Worm (Caenorhabditis elegans) whole organism, L2 larva: Measurements from ENCODE around the gene cnc-1.

Source experiments
- R02D3.7 ChIP-seq: fragments of 150-350 bp; optimal IDR thresholded peaks from 2 replicates; lab custom pipeline; 2014; ENCODE audit warnings: missing biosample characterization, missing genetic modification characterization
- ZK546.5 ChIP-seq: sonication (generic microtip); optimal IDR thresholded peaks from 2 replicates; lab custom pipeline; 2017; ENCODE audit warnings: missing biosample characterization, missing genetic modification characterization
- elt-3 ChIP-seq: sonication (generic microtip); optimal IDR thresholded peaks from 2 replicates; lab custom pipeline; 2017; ENCODE audit warnings: missing biosample characterization, missing genetic modification characterization
- fos-1 ChIP-seq: fragments of 150-350 bp; optimal IDR thresholded peaks from 2 replicates; lab custom pipeline; 2014; ENCODE audit warnings: missing biosample characterization, missing genetic modification characterization
- lin-13 ChIP-seq: fragments of 150-350 bp; optimal IDR thresholded peaks from 2 replicates; lab custom pipeline; 2014; ENCODE audit warnings: missing biosample characterization, missing genetic modification reagents, missing genetic modification characterization
- lin-39 ChIP-seq: fragments of 150-350 bp; optimal IDR thresholded peaks from 2 replicates; lab custom pipeline; 2014; ENCODE audit warnings: missing biosample characterization, missing genetic modification reagents, missing genetic modification characterization
- nhr-11 ChIP-seq: fragments of 150-350 bp; optimal IDR thresholded peaks from 2 replicates; lab custom pipeline; 2014; ENCODE audit warnings: missing biosample characterization, missing genetic modification characterization
- unc-39 ChIP-seq: fragments of 150-350 bp; optimal IDR thresholded peaks from 2 replicates; lab custom pipeline; 2014; ENCODE audit warnings: missing biosample characterization, missing genetic modification characterization
- unc-62 ChIP-seq: fragments of 150-350 bp; optimal IDR thresholded peaks from 2 replicates; lab custom pipeline; 2014; ENCODE audit warnings: missing biosample characterization, missing genetic modification reagents, missing genetic modification characterization
- ztf-11 ChIP-seq: sonication (generic microtip); optimal IDR thresholded peaks from 2 replicates; lab custom pipeline; 2017; ENCODE audit warnings: missing biosample characterization, missing genetic modification characterization
- ztf-4 ChIP-seq: fragments of 150-350 bp; optimal IDR thresholded peaks from 2 replicates; lab custom pipeline; 2014; ENCODE audit warnings: missing biosample characterization, missing genetic modification characterization

DNA sequence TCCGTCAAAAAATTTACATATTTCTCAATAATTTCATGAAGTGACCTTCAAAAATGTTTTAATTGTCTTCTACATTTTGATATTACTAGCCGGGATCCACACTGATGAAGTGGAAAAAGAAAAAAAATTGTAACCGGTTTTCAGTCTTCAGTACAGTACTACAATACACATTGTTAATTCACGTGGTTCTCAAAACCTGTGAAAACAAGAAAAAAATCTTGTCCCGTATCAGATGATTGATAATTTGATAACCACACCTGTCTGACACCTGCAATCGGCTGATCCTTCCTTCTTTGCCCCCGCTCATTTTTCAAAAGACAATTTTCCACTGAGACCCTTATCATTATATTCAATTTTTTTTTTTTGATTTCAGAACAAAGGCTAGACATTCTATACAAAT lies 5.2 kb downstream of the cnc-1 start, which contains the start of gene R09B5.11:
- TF ChIP-seq unc-62 (no peak), ztf-4 (tag; lab: Kevin White, UChicago) (no peak), fos-1 (tag; lab: Kevin White, UChicago) (no peak), lin-13 (GFP tag; lab: Kevin White, UChicago) (no peak), nhr-11 (tag; lab: Kevin White, UChicago) (no peak), lin-39 (no peak), ztf-11 (tag; lab: Kevin White, UChicago) (no peak), ZK546.5 (tag; lab: Kevin White, UChicago) (no peak), unc-39 (tag; lab: Kevin White, UChicago) (no peak), elt-3 (tag; lab: Kevin White, UChicago) (no peak), R02D3.7 (tag; lab: Kevin White, UChicago) (no peak)
